Worm (Caenorhabditis elegans) whole organism, midembryonic: Measurements from ENCODE around the gene acs-11.

ENCODE experiments used
- T22C8.4 ChIP-seq: fragments of 200-800 bp; sonication (Bioruptor generic); IDR thresholded peaks from 2 replicates; pipeline ENCODE4 v1.3.6; 2022; ENCODE audit warnings: missing genetic modification characterization, missing compliant biosample characterization
- cog-1 ChIP-seq: sonication (generic microtip); optimal IDR thresholded peaks from 2 replicates; lab custom pipeline; 2016; ENCODE audit warnings: missing genetic modification characterization, missing compliant biosample characterization
- flt-1 ChIP-seq: fragments of 200-800 bp; sonication (Bioruptor generic); IDR thresholded peaks from 2 replicates; pipeline ENCODE4 v1.3.6; 2022; ENCODE audit warnings: missing genetic modification characterization, missing compliant biosample characterization
- klf-2 ChIP-seq: fragments of 200-800 bp; sonication (Bioruptor generic); conservative IDR thresholded peaks from 2 replicates; pipeline ENCODE4 v1.3.6; 2022; ENCODE audit warnings: missing genetic modification reagents, missing genetic modification characterization, missing compliant biosample characterization
- med-1 ChIP-seq: sonication (generic microtip); optimal IDR thresholded peaks from 2 replicates; lab custom pipeline; 2017; ENCODE audit warnings: missing genetic modification characterization, mild to moderate bottlenecking, missing compliant biosample characterization, antibody characterized with exemption, missing genetic modification reagents; ENCODE audit not compliant: insufficient read depth
- tab-1 ChIP-seq: fragments of 200-800 bp; sonication (Bioruptor generic); IDR thresholded peaks from 2 replicates; pipeline ENCODE4 v1.3.6; 2022; ENCODE audit warnings: missing genetic modification characterization, missing compliant biosample characterization
- ztf-23 ChIP-seq: fragments of 200-800 bp; sonication (Bioruptor generic); IDR thresholded peaks from 2 replicates; pipeline ENCODE4 v1.3.6; 2022; ENCODE audit warnings: missing genetic modification reagents, missing genetic modification characterization, missing compliant biosample characterization
- ztf-29 ChIP-seq: fragments of 200-800 bp; sonication (Bioruptor generic); IDR thresholded peaks from 2 replicates; pipeline ENCODE4 v1.3.6; 2022; ENCODE audit warnings: missing genetic modification reagents, missing genetic modification characterization, missing compliant biosample characterization

ce11 chrII:4756751-4757150 is 14.8 kb downstream of the acs-11 start, which contains the start of gene C27D9.2:
- TF ChIP-seq T22C8.4 (GFP tag; lab: Robert Waterston, UW) (no peak), tab-1 (GFP tag; lab: Robert Waterston, UW) (no peak), flt-1 (GFP tag; lab: Robert Waterston, UW) (no peak), ztf-23 (GFP tag; lab: Robert Waterston, UW) (no peak), cog-1 (tag; lab: Kevin White, UChicago) (no peak), ztf-29 (GFP tag; lab: Robert Waterston, UW) (no peak), klf-2 (GFP tag; lab: Robert Waterston, UW) (no peak), med-1 (GFP tag; lab: Kevin White, UChicago) (no peak)
